Worm (Caenorhabditis elegans) whole organism, L4 larva: ENCODE measurements around the gene col-104.

Source experiments
- mdl-1 ChIP-seq, 2 experiments: fragments of 150-350 bp in 1 of 2; sonication (generic microtip) in 1 of 2; optimal IDR thresholded peaks; 2 replicates each; lab custom pipeline; 2014 to 2017; ENCODE audit warnings: missing biosample characterization in 2 of 2, missing genetic modification characterization in 2 of 2
- nhr-11 ChIP-seq: fragments of 150-350 bp; optimal IDR thresholded peaks from 2 replicates; lab custom pipeline; 2014; ENCODE audit warnings: missing biosample characterization, missing genetic modification characterization
- snpc-4 ChIP-seq: fragments of 150-350 bp; optimal IDR thresholded peaks from 2 replicates; lab custom pipeline; 2014; ENCODE audit warnings: missing biosample characterization, missing genetic modification characterization
- unc-39 ChIP-seq: sonication (generic microtip); optimal IDR thresholded peaks from 2 replicates; lab custom pipeline; 2017; ENCODE audit warnings: missing biosample characterization, missing genetic modification characterization
- ztf-11 ChIP-seq: fragments of 150-350 bp; optimal IDR thresholded peaks from 2 replicates; lab custom pipeline; 2014; ENCODE audit warnings: missing biosample characterization, missing genetic modification characterization

DNA sequence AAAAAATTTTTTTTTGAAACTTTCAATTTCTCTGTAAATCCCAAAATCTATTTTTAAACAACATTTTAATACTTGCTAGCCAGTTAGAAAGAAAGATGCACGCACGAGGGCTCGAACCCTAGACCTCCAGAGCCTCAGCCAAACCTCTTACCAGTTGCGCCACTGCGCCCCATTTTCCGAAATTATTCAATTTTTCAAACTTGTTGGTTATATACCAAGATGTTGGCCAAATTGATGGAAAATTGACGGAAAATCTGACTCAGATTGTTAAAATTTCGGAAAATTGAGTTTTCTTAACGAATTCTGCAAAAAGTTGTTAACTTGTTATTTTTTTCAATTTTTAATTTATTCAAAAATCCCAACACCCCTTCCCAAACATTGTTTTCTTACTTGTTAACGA lies 10.7 kb upstream of the col-104 start:
- TF ChIP-seq nhr-11 (tag; lab: Kevin White, UChicago) (no peak), unc-39 (tag; lab: Kevin White, UChicago) (no peak), ztf-11 (no peak), snpc-4 (tag; lab: Kevin White, UChicago) (no peak), mdl-1 (tag; optimal IDR thresholded peaks at IDR 0.05; lab: Kevin White, UChicago) (no peak)
